Fruit fly (Drosophila melanogaster) S2 (cell line): ENCODE measurements around the gene Prim2.

ENCODE experiments used
- CG8478 ChIP-seq: fragments of >200 bp; optimal IDR thresholded peaks from 2 replicates; lab custom pipeline; 2018
- CTCF ChIP-seq, 2 experiments: fragments of >200 bp; optimal IDR thresholded peaks; 2 replicates each; lab custom pipeline; 2018

DNA sequence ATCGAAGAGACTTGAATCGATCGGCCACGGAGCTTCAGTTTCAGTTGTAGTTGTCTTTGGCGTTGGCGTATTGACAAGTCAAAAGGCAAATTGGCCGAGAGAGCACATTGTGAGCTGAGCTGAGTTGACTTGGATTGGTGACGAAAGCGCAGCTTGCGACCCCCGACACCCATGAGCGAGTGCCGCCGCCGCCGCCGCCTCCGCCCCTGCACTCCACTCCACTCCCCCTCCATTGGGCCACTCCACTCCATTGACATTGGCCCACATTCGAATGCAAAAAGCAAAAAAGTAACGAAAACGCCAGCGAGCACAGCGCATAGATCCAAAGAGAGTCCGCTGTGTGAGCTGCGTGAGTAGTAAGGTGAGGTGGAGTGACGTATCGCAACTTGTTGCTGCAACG, 36.4 kb upstream of the Prim2 start:
- no peak for TF ChIP-seq CTCF (optimal IDR thresholded peaks at IDR 0.05; lab: Kevin White, UChicago)
- no peak for TF ChIP-seq CG8478
